Fruit fly (Drosophila melanogaster): Measurements from ENCODE around the gene Nin.

DNA sequence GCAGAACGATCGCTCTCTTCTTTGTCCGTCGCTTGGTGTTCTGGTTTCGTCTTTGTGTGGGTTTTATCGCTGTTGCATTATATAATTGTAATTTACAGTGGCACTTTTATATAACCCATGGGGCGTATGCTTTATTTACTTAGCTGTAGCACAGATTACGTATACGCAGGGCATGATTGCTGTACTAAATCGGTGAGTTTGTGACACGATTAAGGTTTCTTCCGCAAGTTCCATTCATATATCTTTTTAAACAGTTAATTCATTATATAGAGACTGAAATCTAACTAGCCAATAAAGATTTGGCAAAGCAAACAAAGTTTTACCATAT lies 16.9 kb upstream of the Nin start:
- TF ChIP-seq h (optimal IDR thresholded peaks at IDR 0.05) (no peak), ttk (optimal IDR thresholded peaks at IDR 0.05) (no peak), psq (optimal IDR thresholded peaks at IDR 0.05) (no peak), Sin3A (optimal IDR thresholded peaks at IDR 0.05) (no peak), Myc (optimal IDR thresholded peaks at IDR 0.05) (no peak), insv (optimal IDR thresholded peaks at IDR 0.05) (no peak)
